Fruit fly (Drosophila melanogaster): ENCODE data around the gene ATPsynbetaL.

Gene ATPsynbetaL

DNA sequence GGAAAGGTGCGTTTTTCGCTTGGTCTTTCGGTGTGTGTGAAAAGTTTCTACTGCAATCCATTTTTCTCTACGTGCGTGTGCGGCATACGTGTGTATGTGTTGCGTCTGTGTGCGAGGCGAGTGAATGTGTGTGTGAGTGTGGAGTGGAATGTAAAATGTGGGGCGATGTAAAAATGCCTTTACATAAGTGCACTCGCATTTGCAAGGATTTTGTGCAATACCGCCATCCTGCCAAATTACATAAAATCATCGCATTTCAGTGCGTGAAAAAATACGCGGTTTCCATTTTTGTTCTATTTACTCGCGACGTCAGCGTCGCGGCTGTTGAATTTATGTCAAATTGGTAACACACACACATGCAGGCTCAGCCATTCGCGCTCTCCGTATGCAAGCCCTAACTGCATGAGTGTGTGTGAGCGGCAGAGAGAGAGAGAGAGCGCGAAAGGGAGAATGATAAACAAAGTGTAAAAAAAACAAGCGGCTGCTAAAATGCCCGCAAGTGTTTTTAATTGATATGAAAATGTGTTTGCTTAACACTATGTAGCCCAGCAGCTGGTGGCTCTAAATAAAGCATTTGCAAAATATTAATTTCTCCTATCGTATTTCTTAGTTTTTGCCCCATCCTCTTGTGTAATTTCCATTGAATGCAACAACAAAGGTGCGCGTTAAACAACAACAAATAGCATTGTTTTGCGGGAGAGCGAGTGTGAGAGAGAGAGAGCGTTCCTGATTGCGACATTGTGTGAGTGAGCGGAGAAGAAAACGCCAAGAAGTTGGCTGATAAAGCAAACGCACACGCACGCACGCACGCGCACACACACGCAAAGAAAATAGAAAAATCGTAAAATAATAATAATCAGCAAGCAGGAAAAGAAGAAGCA lies 45.2 kb upstream of the ATPsynbetaL start (continued):
- TF ChIP-seq Doc2 (GFP tag; IDR thresholded peaks at IDR 0.05), result no peak
- TF ChIP-seq Kr (GFP tag; optimal IDR thresholded peaks at IDR 0.05), result no peak
- no peak for TF ChIP-seq tin (GFP tag; optimal IDR thresholded peaks at IDR 0.05)
- TF ChIP-seq CG9876 (GFP tag; optimal IDR thresholded peaks at IDR 0.05), result no peak
- TF ChIP-seq Trl (optimal IDR thresholded peaks at IDR 0.05), result peak; percentile 88 to 99
- TF ChIP-seq Trl (GFP tag; optimal IDR thresholded peaks at IDR 0.05), result peak; percentile 37
- TF ChIP-seq ranshi (GFP tag; IDR thresholded peaks at IDR 0.05), result no peak
- TF ChIP-seq sens-2 (GFP tag; IDR thresholded peaks at IDR 0.05), result no peak
- no peak for TF ChIP-seq Hmx (GFP tag; optimal IDR thresholded peaks at IDR 0.05)
- TF ChIP-seq Neu2 (GFP tag; optimal IDR thresholded peaks at IDR 0.05; ENCODE audit: borderline replicate concordance), result no peak
- TF ChIP-seq odd (GFP tag; optimal IDR thresholded peaks at IDR 0.05), result no peak
- TF ChIP-seq Vsx1 (GFP tag; optimal IDR thresholded peaks at IDR 0.05), result peak; percentile 26
- peak; percentile 41 for TF ChIP-seq nau (GFP tag; optimal IDR thresholded peaks at IDR 0.05)
- no peak for TF ChIP-seq CG17186 (GFP tag; optimal IDR thresholded peaks at IDR 0.05)
- TF ChIP-seq croc (GFP tag; conservative IDR thresholded peaks at IDR 0.05), result no peak
- no peak for TF ChIP-seq inv (GFP tag; IDR thresholded peaks at IDR 0.05; ENCODE audit: partially characterized antibody)
- TF ChIP-seq pfk (GFP tag; optimal IDR thresholded peaks at IDR 0.05), result no peak
- no peak for TF ChIP-seq al (GFP tag; IDR thresholded peaks at IDR 0.05)
- TF ChIP-seq CG8765 (GFP tag; IDR thresholded peaks at IDR 0.05), result no peak
- no peak for TF ChIP-seq esg (GFP tag; conservative IDR thresholded peaks at IDR 0.05)
- no peak for TF ChIP-seq CG32772 (GFP tag; IDR thresholded peaks at IDR 0.05)
- no peak for TF ChIP-seq caup (GFP tag; optimal IDR thresholded peaks at IDR 0.05; ENCODE audit: severe bottlenecking)
- TF ChIP-seq CkIIα-i1 (GFP tag; IDR thresholded peaks at IDR 0.05), result no peak
- TF ChIP-seq Lpt (GFP tag; optimal IDR thresholded peaks at IDR 0.05), result no peak
- TF ChIP-seq nmo (GFP tag; optimal IDR thresholded peaks at IDR 0.05), result peak; percentile 30
- peak; percentile 36 for TF ChIP-seq nom (GFP tag; optimal IDR thresholded peaks at IDR 0.05)
- TF ChIP-seq BEAF-32 (GFP tag; optimal IDR thresholded peaks at IDR 0.05), result no peak
- peak; percentile 16 for TF ChIP-seq CG17568 (GFP tag; optimal IDR thresholded peaks at IDR 0.05)
- no peak for TF ChIP-seq CG2875 (GFP tag; optimal IDR thresholded peaks at IDR 0.05)
- no peak for TF ChIP-seq her (GFP tag; optimal IDR thresholded peaks at IDR 0.05)
- peak; percentile 2 for TF ChIP-seq Max (GFP tag; optimal IDR thresholded peaks at IDR 0.05)
- TF ChIP-seq sqz (GFP tag; optimal IDR thresholded peaks at IDR 0.05), result peak; percentile 91
- TF ChIP-seq seq (GFP tag; IDR thresholded peaks at IDR 0.05), result no peak
- TF ChIP-seq CG11560 (tag; IDR thresholded peaks at IDR 0.05), result no peak
- TF ChIP-seq pb (GFP tag; optimal IDR thresholded peaks at IDR 0.05), result no peak
- TF ChIP-seq CG12299 (tag; optimal IDR thresholded peaks at IDR 0.05), result peak; percentile 19
- TF ChIP-seq luna (GFP tag; optimal IDR thresholded peaks at IDR 0.05), result no peak
- no peak for TF ChIP-seq z (GFP tag; IDR thresholded peaks at IDR 0.05)
- no peak for TF ChIP-seq jigr1 (GFP tag; IDR thresholded peaks at IDR 0.05)
- no peak for TF ChIP-seq trem (tag; optimal IDR thresholded peaks at IDR 0.05)
- no peak for TF ChIP-seq NC2α (GFP tag; optimal IDR thresholded peaks at IDR 0.05)
- TF ChIP-seq Aef1 (GFP tag; IDR thresholded peaks at IDR 0.05), result peak; percentile 32; the same call in 2 of the 3 replicates
- no peak for TF ChIP-seq CG11696 (GFP tag; IDR thresholded peaks at IDR 0.05)
- TF ChIP-seq CG15479 (GFP tag; optimal IDR thresholded peaks at IDR 0.05), result peak; percentile 95
- peak in 1 of 2 experiments; percentile 59 for TF ChIP-seq eve (GFP tag; optimal IDR thresholded peaks at IDR 0.05)
- TF ChIP-seq pros (GFP tag; optimal IDR thresholded peaks at IDR 0.05), result peak; percentile 89
- TF ChIP-seq nerfin-1 (tag; optimal IDR thresholded peaks at IDR 0.05), result peak; percentile 97
- no peak for TF ChIP-seq CG1233 (GFP tag; optimal IDR thresholded peaks at IDR 0.05)
- peak; percentile 49 for TF ChIP-seq lab (GFP tag; optimal IDR thresholded peaks at IDR 0.05)

Measured in whole organism, embryonic.